ENCODE assay signal across 2 fruit fly cellular contexts in the genomic region with DNA sequence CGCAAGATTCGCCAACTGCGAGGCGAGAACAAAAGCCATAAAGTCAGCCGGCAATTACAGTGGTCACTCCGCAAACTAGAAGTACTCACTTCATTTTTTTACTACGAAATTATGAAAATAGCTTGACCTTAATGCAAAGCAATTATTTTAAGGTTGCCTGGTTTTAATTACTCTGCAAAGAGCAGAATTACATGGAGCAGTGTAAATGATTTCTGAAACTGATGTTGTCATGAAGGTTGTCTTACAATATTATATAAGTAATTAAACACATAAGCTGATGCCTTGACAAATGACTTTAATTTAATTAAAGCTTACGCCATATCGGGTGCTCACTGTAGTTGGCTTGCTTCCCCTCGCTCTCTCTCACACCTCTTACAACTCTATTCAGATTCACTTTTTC.
TF ChIP-seq lines count a peak whose summit lies in the region.

No protein-coding gene starts in this region.

TF ChIP-seq in whole organism, embryonic, 481 proteins besides CTCF, POLR2A, EP300 and RAD21 (continued from another document and continues in another):
- TF ChIP-seq CG32772 (GFP tag; IDR thresholded peaks at IDR 0.05; lab: Robert Waterston, UW) = no peak
- TF ChIP-seq CG12104 (GFP tag; optimal IDR thresholded peaks at IDR 0.05; lab: Kevin White, UChicago) = peak; percentile 17
- peak; percentile 43 for TF ChIP-seq Sox102F (GFP tag; optimal IDR thresholded peaks at IDR 0.05; lab: Kevin White, UChicago)
- no peak for TF ChIP-seq CG30431 (GFP tag; optimal IDR thresholded peaks at IDR 0.05; lab: Kevin White, UChicago)
- peak; percentile 50 for TF ChIP-seq vvl (GFP tag; IDR thresholded peaks at IDR 0.05; lab: Robert Waterston, UW)
- TF ChIP-seq CG17359 (tag; optimal IDR thresholded peaks at IDR 0.05; lab: Kevin White, UChicago) = peak; percentile 17
- TF ChIP-seq Ptx1 (GFP tag; IDR thresholded peaks at IDR 0.05; lab: Robert Waterston, UW) = peak; percentile 54
- TF ChIP-seq gfzf (GFP tag; optimal IDR thresholded peaks at IDR 0.05; lab: Kevin White, UChicago) = no peak
- TF ChIP-seq lab (GFP tag; optimal IDR thresholded peaks at IDR 0.05; lab: Kevin White, UChicago) = peak; percentile 74
- peak; percentile 39 for TF ChIP-seq esg (GFP tag; conservative IDR thresholded peaks at IDR 0.05; lab: Robert Waterston, UW)
- peak; percentile 71 for TF ChIP-seq CG32532 (GFP tag; IDR thresholded peaks at IDR 0.05; lab: Robert Waterston, UW)
- TF ChIP-seq NC2α (GFP tag; optimal IDR thresholded peaks at IDR 0.05; lab: Kevin White, UChicago) = no peak
- TF ChIP-seq HLH4C (GFP tag; IDR thresholded peaks at IDR 0.05; lab: Robert Waterston, UW; ENCODE audit: partially characterized antibody) = no peak
- 0 out of 3 replicates have a peak, but pooled peaks have one; percentile 22 for TF ChIP-seq Mrtf (GFP tag; IDR thresholded peaks at IDR 0.05; lab: Robert Waterston, UW)
- TF ChIP-seq CG12769 (tag; optimal IDR thresholded peaks at IDR 0.05; lab: Kevin White, UChicago) = peak; percentile 50
- TF ChIP-seq fd102C (GFP tag; optimal IDR thresholded peaks at IDR 0.05; lab: Kevin White, UChicago) = no peak
- TF ChIP-seq NFAT (GFP tag; IDR thresholded peaks at IDR 0.05; lab: Robert Waterston, UW) = no peak
- TF ChIP-seq bigmax (GFP tag; optimal IDR thresholded peaks at IDR 0.05; lab: Kevin White, UChicago) = no peak
- no peak for TF ChIP-seq da (GFP tag; optimal IDR thresholded peaks at IDR 0.05; lab: Kevin White, UChicago)
- peak; percentile 49 for TF ChIP-seq NfI (GFP tag; optimal IDR thresholded peaks at IDR 0.05; lab: Kevin White, UChicago)
- peak; percentile 55 for TF ChIP-seq lmd (GFP tag; IDR thresholded peaks at IDR 0.05; lab: Robert Waterston, UW)
- no peak for TF ChIP-seq CG8944 (GFP tag; optimal IDR thresholded peaks at IDR 0.05; lab: Kevin White, UChicago)
- TF ChIP-seq CG33213 (GFP tag; optimal IDR thresholded peaks at IDR 0.05; lab: Kevin White, UChicago) = no peak
- TF ChIP-seq CG14014 (GFP tag; IDR thresholded peaks at IDR 0.05; lab: Robert Waterston, UW) = peak; percentile 35; the same call in 1 of the 2 replicates
- TF ChIP-seq CG2120 (GFP tag; optimal IDR thresholded peaks at IDR 0.05; lab: Kevin White, UChicago) = peak; percentile 86
- peak; percentile 34; the same call in 1 of the 2 replicates for TF ChIP-seq CG10366 (GFP tag; IDR thresholded peaks at IDR 0.05; lab: Robert Waterston, UW)
- TF ChIP-seq al (GFP tag; IDR thresholded peaks at IDR 0.05; lab: Robert Waterston, UW) = peak; percentile 67
- TF ChIP-seq zen2 (GFP tag; IDR thresholded peaks at IDR 0.05; lab: Robert Waterston, UW; ENCODE audit: partially characterized antibody) = no peak
- TF ChIP-seq pan (optimal IDR thresholded peaks at IDR 0.05; lab: Kevin White, UChicago) = no peak
- TF ChIP-seq pan (GFP tag; optimal IDR thresholded peaks at IDR 0.05 in 1 of 2, IDR thresholded peaks at IDR 0.05 in 1 of 2) = peak in 1 of 2 experiments; percentile 23
- TF ChIP-seq Atf3 (GFP tag; optimal IDR thresholded peaks at IDR 0.05; lab: Kevin White, UChicago) = no peak
- peak; percentile 55 for TF ChIP-seq Blimp-1 (GFP tag; optimal IDR thresholded peaks at IDR 0.05; lab: Kevin White, UChicago)
- no peak for TF ChIP-seq Kr (GFP tag; optimal IDR thresholded peaks at IDR 0.05; lab: Kevin White, UChicago)
- no peak for TF ChIP-seq pfk (GFP tag; optimal IDR thresholded peaks at IDR 0.05; lab: Kevin White, UChicago)
- TF ChIP-seq cad (GFP tag; optimal IDR thresholded peaks at IDR 0.05; lab: Kevin White, UChicago) = no peak
- TF ChIP-seq p53 (GFP tag; optimal IDR thresholded peaks at IDR 0.05; lab: Kevin White, UChicago) = no peak
- TF ChIP-seq odd (GFP tag; optimal IDR thresholded peaks at IDR 0.05; lab: Kevin White, UChicago) = no peak
- no peak for TF ChIP-seq CG10543 (GFP tag; optimal IDR thresholded peaks at IDR 0.05; lab: Kevin White, UChicago)
- TF ChIP-seq B-H1 (GFP tag; IDR thresholded peaks at IDR 0.05; lab: Robert Waterston, UW) = no peak
- TF ChIP-seq CG2678 (tag; optimal IDR thresholded peaks at IDR 0.05; lab: Kevin White, UChicago) = peak; percentile 73
- TF ChIP-seq Dp (GFP tag; optimal IDR thresholded peaks at IDR 0.05; lab: Kevin White, UChicago) = no peak
- peak; percentile 18 to 62 for TF ChIP-seq Hr51 (GFP tag; optimal IDR thresholded peaks at IDR 0.05; lab: Kevin White, UChicago)
- peak; percentile 68 for TF ChIP-seq gem (tag; optimal IDR thresholded peaks at IDR 0.05; lab: Kevin White, UChicago)
- peak; percentile 54 for TF ChIP-seq scrt (GFP tag; optimal IDR thresholded peaks at IDR 0.05; lab: Kevin White, UChicago)
- TF ChIP-seq CG15073 (GFP tag; optimal IDR thresholded peaks at IDR 0.05; lab: Kevin White, UChicago) = no peak
- TF ChIP-seq wek (GFP tag; optimal IDR thresholded peaks at IDR 0.05; lab: Kevin White, UChicago) = no peak
- TF ChIP-seq YL-1 (GFP tag; optimal IDR thresholded peaks at IDR 0.05; lab: Kevin White, UChicago) = no peak
- no peak for TF ChIP-seq z (GFP tag; IDR thresholded peaks at IDR 0.05; lab: Robert Waterston, UW)
- no peak for TF ChIP-seq ase (GFP tag; IDR thresholded peaks at IDR 0.05; lab: Robert Waterston, UW)
- TF ChIP-seq zf30C (GFP tag; optimal IDR thresholded peaks at IDR 0.05; lab: Kevin White, UChicago) = no peak
- TF ChIP-seq CG1602 (GFP tag; optimal IDR thresholded peaks at IDR 0.05; lab: Kevin White, UChicago) = no peak
- peak; percentile 30; the same call in 1 of the 3 replicates for TF ChIP-seq CG7357 (GFP tag; IDR thresholded peaks at IDR 0.05; lab: Robert Waterston, UW)
- TF ChIP-seq CG1647 (GFP tag; optimal IDR thresholded peaks at IDR 0.05; lab: Kevin White, UChicago) = no peak
- TF ChIP-seq CG7839 (tag; optimal IDR thresholded peaks at IDR 0.05; lab: Kevin White, UChicago) = peak; percentile 68
- peak in 1 of 2 experiments; percentile 4 for TF ChIP-seq chif (GFP tag; optimal IDR thresholded peaks at IDR 0.05; lab: Kevin White, UChicago)
- no peak for TF ChIP-seq Side (GFP tag; optimal IDR thresholded peaks at IDR 0.05; lab: Kevin White, UChicago)
- TF ChIP-seq lilli (GFP tag; optimal IDR thresholded peaks at IDR 0.05; lab: Kevin White, UChicago) = peak; percentile 72
- peak; percentile 22 for TF ChIP-seq CG6854 (GFP tag; optimal IDR thresholded peaks at IDR 0.05; lab: Kevin White, UChicago)
- peak; percentile 31 for TF ChIP-seq CG18619 (GFP tag; optimal IDR thresholded peaks at IDR 0.05; lab: Kevin White, UChicago)
- TF ChIP-seq CG9797 (GFP tag; optimal IDR thresholded peaks at IDR 0.05; lab: Kevin White, UChicago) = no peak
- TF ChIP-seq seq (GFP tag; IDR thresholded peaks at IDR 0.05; lab: Robert Waterston, UW) = no peak
- peak; percentile 12 for TF ChIP-seq bab2 (GFP tag; optimal IDR thresholded peaks at IDR 0.05; lab: Kevin White, UChicago)
- no peak for TF ChIP-seq CG10565 (GFP tag; optimal IDR thresholded peaks at IDR 0.05; lab: Kevin White, UChicago)
- no peak for TF ChIP-seq abd-A (tag; optimal IDR thresholded peaks at IDR 0.05; lab: Kevin White, UChicago)

TF ChIP-seq in whole organism, prepupa, 60 proteins besides CTCF, POLR2A, EP300 and RAD21 (continued from another document):
- TF ChIP-seq CG11762 (GFP tag; optimal IDR thresholded peaks at IDR 0.05; lab: Kevin White, UChicago; ENCODE audit: insufficient read depth) (peak; percentile 77), fd85E (GFP tag; optimal IDR thresholded peaks at IDR 0.05; lab: Kevin White, UChicago) (no peak), ss (GFP tag; optimal IDR thresholded peaks at IDR 0.05; lab: Kevin White, UChicago) (peak; percentile 83 to 87), CG10669 (GFP tag; optimal IDR thresholded peaks at IDR 0.05; lab: Kevin White, UChicago) (peak; percentile 91), Sox102F (GFP tag; optimal IDR thresholded peaks at IDR 0.05; lab: Kevin White, UChicago) (no peak), Gug (GFP tag; IDR thresholded peaks at IDR 0.05; lab: Robert Waterston, UW) (peak; percentile 79), dac (GFP tag; optimal IDR thresholded peaks at IDR 0.05; lab: Kevin White, UChicago) (peak; percentile 36), Blimp-1 (GFP tag; optimal IDR thresholded peaks at IDR 0.05; lab: Kevin White, UChicago) (peak; percentile 31)
